Worm (Caenorhabditis elegans) whole organism, young adult: ENCODE measurements around the gene sart-3.
A peak's percentile ranks its signal among the peaks of the same experiment; 100 is the strongest.

Experiments used
- K12H6.12 ChIP-seq: fragments of 200-800 bp; sonication (Bioruptor generic); optimal IDR thresholded peaks from 2 replicates; lab custom pipeline; 2018; ENCODE audit warnings: mild to moderate bottlenecking, missing genetic modification characterization, missing compliant biosample characterization
- attf-5 ChIP-seq: fragments of 200-800 bp; sonication (Bioruptor generic); optimal IDR thresholded peaks from 2 replicates; lab custom pipeline; 2018; ENCODE audit warnings: mild to moderate bottlenecking, missing genetic modification characterization, missing compliant biosample characterization
- bed-2 ChIP-seq: fragments of 200-800 bp; sonication (Bioruptor generic); IDR thresholded peaks from 2 replicates; pipeline ENCODE4 v1.3.6; 2022; ENCODE audit warnings: missing genetic modification reagents, missing genetic modification characterization, missing compliant biosample characterization
- ccch-3 ChIP-seq: fragments of 200-800 bp; sonication (Bioruptor generic); optimal IDR thresholded peaks from 2 replicates; lab custom pipeline; 2018; ENCODE audit warnings: mild to moderate bottlenecking, missing genetic modification characterization, missing compliant biosample characterization
- cebp-1 ChIP-seq, 2 experiments: fragments of 200-800 bp in 1 of 2; sonication (Bioruptor generic) in 1 of 2; sonication (generic microtip) in 1 of 2; IDR thresholded peaks in 1 of 2; optimal IDR thresholded peaks in 1 of 2; 2 replicates each; pipeline versions ENCODE4 v1.3.6 to Lab custom; 2017 to 2022; ENCODE audit warnings: missing compliant biosample characterization in 2 of 2, missing genetic modification characterization in 2 of 2, mild to moderate bottlenecking in 1 of 2, missing genetic modification reagents in 1 of 2, moderate library complexity in 1 of 2
- cebp-2 ChIP-seq: fragments of 200-800 bp; sonication (Bioruptor generic); IDR thresholded peaks from 2 replicates; pipeline ENCODE4 v1.3.6; 2022; ENCODE audit warnings: missing genetic modification characterization, missing compliant biosample characterization
- ceh-27 ChIP-seq: fragments of 200-800 bp; sonication (Bioruptor generic); optimal IDR thresholded peaks from 2 replicates; lab custom pipeline; 2018; ENCODE audit warnings: mild to moderate bottlenecking, missing genetic modification characterization, moderate library complexity, missing compliant biosample characterization
- egl-18 ChIP-seq: fragments of 200-800 bp; sonication (Bioruptor generic); IDR thresholded peaks from 2 replicates; pipeline ENCODE4 v1.3.6; 2022; ENCODE audit warnings: missing genetic modification reagents, missing genetic modification characterization, missing compliant biosample characterization
- ekl-4 ChIP-seq: fragments of 200-800 bp; sonication (Bioruptor generic); IDR thresholded peaks from 2 replicates; pipeline ENCODE4 v1.3.6; 2022; ENCODE audit warnings: missing genetic modification reagents, missing genetic modification characterization, missing compliant biosample characterization
- ets-4 ChIP-seq: fragments of 200-800 bp; sonication (Bioruptor generic); optimal IDR thresholded peaks from 2 replicates; lab custom pipeline; 2018; ENCODE audit warnings: mild to moderate bottlenecking, missing genetic modification characterization, missing compliant biosample characterization
- fkh-3 ChIP-seq: sonication (generic microtip); optimal IDR thresholded peaks from 2 replicates; lab custom pipeline; 2016; ENCODE audit warnings: mild to moderate bottlenecking, missing genetic modification characterization, missing compliant biosample characterization
- gei-17 ChIP-seq: fragments of 200-800 bp; sonication (Bioruptor generic); optimal IDR thresholded peaks from 2 replicates; lab custom pipeline; 2018; ENCODE audit warnings: mild to moderate bottlenecking, missing genetic modification characterization, missing compliant biosample characterization
- hlh-12 ChIP-seq: sonication (generic microtip); optimal IDR thresholded peaks from 2 replicates; lab custom pipeline; 2016; ENCODE audit warnings: missing genetic modification characterization, missing compliant biosample characterization
- hlh-26 ChIP-seq: fragments of 200-800 bp; sonication (Bioruptor generic); conservative IDR thresholded peaks from 2 replicates; pipeline ENCODE4 v1.3.6; 2022; ENCODE audit warnings: missing genetic modification reagents, missing genetic modification characterization, missing compliant biosample characterization
- hmg-1.2 ChIP-seq: fragments of 200-800 bp; sonication (Bioruptor generic); IDR thresholded peaks from 2 replicates; pipeline ENCODE4 v1.3.6; 2022; ENCODE audit warnings: missing genetic modification reagents, missing genetic modification characterization, missing compliant biosample characterization
- hmg-20 ChIP-seq: fragments of 200-800 bp; sonication (Bioruptor generic); IDR thresholded peaks from 2 replicates; pipeline ENCODE4 v1.3.6; 2022; ENCODE audit warnings: missing genetic modification reagents, missing genetic modification characterization, missing compliant biosample characterization
- let-607 ChIP-seq, 2 experiments: fragments of 200-800 bp in 1 of 2; sonication (Bioruptor generic) in 1 of 2; sonication (generic microtip) in 1 of 2; optimal IDR thresholded peaks; 2 replicates each; lab custom pipeline; 2016 to 2018; ENCODE audit warnings: mild to moderate bottlenecking in 2 of 2, missing compliant biosample characterization in 2 of 2, missing genetic modification characterization in 2 of 2, moderate library complexity in 2 of 2, missing genotype in 1 of 2
- lin-26 ChIP-seq: fragments of 200-800 bp; sonication (Bioruptor generic); IDR thresholded peaks from 2 replicates; pipeline ENCODE4 v1.3.6; 2022; ENCODE audit warnings: missing genetic modification reagents, missing genetic modification characterization, missing compliant biosample characterization
- lin-35 ChIP-seq, 3 experiments: fragments of 150-350 bp in 2 of 3; sonication (generic microtip) in 1 of 3; optimal IDR thresholded peaks; 2 replicates each; lab custom pipeline; 2014 to 2018; ENCODE audit warnings: missing biosample characterization in 3 of 3, missing genetic modification characterization in 3 of 3, missing genetic modification reagents in 3 of 3
- lin-40 ChIP-seq: sonication (generic microtip); optimal IDR thresholded peaks from 2 replicates; lab custom pipeline; 2016; ENCODE audit warnings: missing genetic modification characterization, mild to moderate bottlenecking, missing compliant biosample characterization, missing genotype, missing genetic modification reagents
- madf-3 ChIP-seq: fragments of 200-800 bp; sonication (Bioruptor generic); IDR thresholded peaks from 2 replicates; pipeline ENCODE4 v1.3.6; 2022; ENCODE audit warnings: missing genetic modification reagents, missing genetic modification characterization, missing compliant biosample characterization
- mcd-1 ChIP-seq: fragments of 200-800 bp; sonication (Bioruptor generic); IDR thresholded peaks from 2 replicates; pipeline ENCODE4 v1.3.6; 2022; ENCODE audit warnings: missing genetic modification reagents, missing genetic modification characterization, missing compliant biosample characterization
- mel-28 ChIP-seq: sonication (generic microtip); optimal IDR thresholded peaks from 2 replicates; lab custom pipeline; 2016; ENCODE audit warnings: borderline replicate concordance, mild to moderate bottlenecking, missing genetic modification characterization, missing compliant biosample characterization
- nhr-179 ChIP-seq: sonication (generic microtip); optimal IDR thresholded peaks from 2 replicates; lab custom pipeline; 2016; ENCODE audit warnings: mild to moderate bottlenecking, missing genetic modification characterization, missing compliant biosample characterization
- nhr-80 ChIP-seq: sonication (generic microtip); optimal IDR thresholded peaks from 2 replicates; lab custom pipeline; 2016; ENCODE audit warnings: missing genetic modification characterization, missing compliant biosample characterization
- rpc-1 ChIP-seq, 2 experiments: fragments of 150-350 bp in 1 of 2; sonication (generic microtip) in 1 of 2; optimal IDR thresholded peaks; 2 replicates each; lab custom pipeline; 2014 to 2018; ENCODE audit warnings: missing biosample characterization in 1 of 2, missing genetic modification characterization in 1 of 2, missing genetic modification reagents in 1 of 2, missing genotype in 1 of 2
- sptf-2 ChIP-seq: fragments of 200-800 bp; sonication (Bioruptor generic); optimal IDR thresholded peaks from 2 replicates; lab custom pipeline; 2018; ENCODE audit warnings: mild to moderate bottlenecking, missing genetic modification characterization, missing compliant biosample characterization
- tbp1 ChIP-seq: fragments of 200-800 bp; sonication (Bioruptor generic); optimal IDR thresholded peaks from 2 replicates; lab custom pipeline; 2018; ENCODE audit warnings: mild to moderate bottlenecking, missing genetic modification characterization, missing compliant biosample characterization
- zfh-2 ChIP-seq: fragments of 200-800 bp; sonication (Bioruptor generic); conservative IDR thresholded peaks from 2 replicates; pipeline ENCODE4 v1.3.6; 2022; ENCODE audit warnings: missing genetic modification reagents, missing genetic modification characterization, missing compliant biosample characterization
- ztf-18 ChIP-seq: sonication (generic microtip); optimal IDR thresholded peaks from 2 replicates; lab custom pipeline; 2016; ENCODE audit warnings: missing genotype, mild to moderate bottlenecking, missing genetic modification characterization, missing compliant biosample characterization
- ztf-26 ChIP-seq: sonication (generic microtip); optimal IDR thresholded peaks from 2 replicates; lab custom pipeline; 2017; ENCODE audit warnings: missing genetic modification characterization, missing compliant biosample characterization
- ztf-28 ChIP-seq: fragments of 200-800 bp; sonication (Bioruptor generic); IDR thresholded peaks from 2 replicates; pipeline ENCODE4 v1.3.6; 2022; ENCODE audit warnings: missing genetic modification reagents, missing genetic modification characterization, missing compliant biosample characterization
- ztf-3 ChIP-seq: fragments of 200-800 bp; sonication (Bioruptor generic); optimal IDR thresholded peaks from 2 replicates; lab custom pipeline; 2018; ENCODE audit warnings: mild to moderate bottlenecking, missing genetic modification characterization, missing compliant biosample characterization

Gene sart-3

DNA sequence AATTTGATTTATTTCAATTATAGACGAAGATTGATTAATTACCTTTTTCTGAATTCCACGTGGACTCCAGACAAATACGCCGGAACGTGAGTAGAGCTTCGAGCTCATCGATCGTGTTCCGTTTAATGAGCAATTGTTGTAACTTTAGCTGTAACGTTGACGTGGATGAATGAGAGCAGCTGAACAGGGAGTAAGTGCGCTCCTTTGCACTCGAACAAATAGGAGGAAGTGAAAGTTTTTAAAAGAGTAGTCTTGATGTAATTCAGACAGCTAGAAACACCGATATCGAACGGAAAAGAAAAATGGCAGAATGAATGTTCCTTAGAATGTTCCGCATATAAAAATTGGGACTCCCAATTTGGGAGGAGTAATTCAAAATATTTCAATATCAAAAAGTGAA lies 38.9 kb upstream of the sart-3 start, which contains the start of gene sec-31:
TSS of gene sec-31 (minus strand) at position 148 of the 400 bp plus-strand sequence.
- TF ChIP-seq ztf-18 (tag; lab: Kevin White, UChicago) (no peak), ccch-3 (GFP tag; lab: Kevin White, UChicago) (no peak), let-607 (tag; optimal IDR thresholded peaks at IDR 0.05; lab: Kevin White, UChicago) (peak in 1 of 2 experiments; percentile 29), mcd-1 (peak; percentile 37)

DNA sequence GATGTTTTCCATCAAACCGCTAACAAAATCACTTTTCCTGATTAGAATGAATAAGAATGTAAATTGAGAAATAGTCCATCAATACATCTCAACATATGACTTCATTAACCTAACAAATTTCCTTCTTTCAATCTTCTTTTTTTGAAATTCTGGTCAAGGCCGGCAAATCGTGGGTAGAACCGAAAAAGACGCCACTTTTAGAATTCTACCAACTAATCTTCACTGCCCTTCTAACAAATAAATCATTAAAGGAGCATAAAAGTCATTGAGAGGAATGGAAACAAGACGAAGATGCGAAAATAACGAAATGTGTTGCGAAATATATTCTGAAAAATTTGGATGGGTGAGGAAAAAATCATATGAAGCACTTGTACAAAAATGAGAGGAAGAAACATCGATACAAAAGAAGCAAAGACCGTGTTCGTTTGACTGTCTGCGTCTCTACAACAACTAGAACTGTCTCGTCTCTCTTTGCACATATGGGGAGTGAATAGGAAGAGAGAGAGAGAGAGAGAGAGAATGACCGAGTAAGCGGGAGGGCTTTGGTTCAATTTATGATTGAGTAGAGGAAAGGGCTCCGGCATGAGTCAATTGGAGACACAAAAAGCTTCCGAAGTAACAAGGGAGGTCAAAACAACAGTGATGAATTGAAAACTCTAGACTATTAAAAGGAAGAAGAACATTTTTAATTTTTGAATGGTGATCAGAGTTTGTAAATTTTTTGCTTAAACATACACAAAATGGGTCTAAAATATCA lies 31.2 kb upstream of the sart-3 start:
- peak; percentile 87 for TF ChIP-seq hmg-1.2 (GFP tag; lab: Robert Waterston, UW)
- TF ChIP-seq rpc-1 (optimal IDR thresholded peaks at IDR 0.05; lab: Kevin White, UChicago): no peak
- TF ChIP-seq rpc-1 (tag; optimal IDR thresholded peaks at IDR 0.05; lab: Kevin White, UChicago): no peak
- no peak for TF ChIP-seq zfh-2 (GFP tag; lab: Robert Waterston, UW)
- TF ChIP-seq nhr-80 (tag; lab: Kevin White, UChicago): peak; percentile 45
- TF ChIP-seq egl-18 (GFP tag; lab: Robert Waterston, UW): no peak
- TF ChIP-seq ets-4 (GFP tag; lab: Kevin White, UChicago): no peak
- TF ChIP-seq ceh-27 (GFP tag; lab: Kevin White, UChicago): no peak
- TF ChIP-seq attf-5 (GFP tag; lab: Kevin White, UChicago): peak; percentile 28
- TF ChIP-seq lin-35 (GFP tag; optimal IDR thresholded peaks at IDR 0.05; lab: Kevin White, UChicago): no peak
- TF ChIP-seq ekl-4 (GFP tag; lab: Robert Waterston, UW): no peak
- TF ChIP-seq hmg-20: no peak
- TF ChIP-seq madf-3 (GFP tag; lab: Robert Waterston, UW): no peak
- no peak for TF ChIP-seq cebp-2 (GFP tag; lab: Robert Waterston, UW)
- TF ChIP-seq cebp-1 (GFP tag; IDR thresholded peaks at IDR 0.05; lab: Robert Waterston, UW): peak; percentile 90
- peak; percentile 96 for TF ChIP-seq cebp-1 (tag; optimal IDR thresholded peaks at IDR 0.05; lab: Kevin White, UChicago)
- TF ChIP-seq, all 124 proteins: peak for 4

- TF ChIP-seq ztf-18 (tag; lab: Kevin White, UChicago): no peak
- TF ChIP-seq tbp1: no peak
- TF ChIP-seq lin-26: no peak
Observed at ce11 chrIV:11361409-11361808, 28.6 kb upstream of the sart-3 start, which contains the start of gene T01G1.4. T01G1.4 (minus strand) TSS chrIV:11361509.

ce11 chrIV:11359769-11360168 lies 27.0 kb upstream of the sart-3 start, which contains the start of gene klp-12:
klp-12 (minus strand) TSS chrIV:11359869.
- no peak for TF ChIP-seq tbp1
- no peak for TF ChIP-seq nhr-179 (tag; lab: Kevin White, UChicago)
- no peak for TF ChIP-seq ztf-18 (tag; lab: Kevin White, UChicago)
- TF ChIP-seq K12H6.12 (tag; lab: Kevin White, UChicago): no peak
- no peak for TF ChIP-seq fkh-3 (tag; lab: Kevin White, UChicago)
- TF ChIP-seq hlh-26: no peak
- TF ChIP-seq hlh-12 (tag; lab: Kevin White, UChicago): no peak
- no peak for TF ChIP-seq rpc-1 (optimal IDR thresholded peaks at IDR 0.05; lab: Kevin White, UChicago)
- TF ChIP-seq rpc-1 (tag; optimal IDR thresholded peaks at IDR 0.05; lab: Kevin White, UChicago): no peak
- TF ChIP-seq bed-2: no peak
- TF ChIP-seq ztf-3 (GFP tag; lab: Kevin White, UChicago): no peak
- no peak for TF ChIP-seq gei-17 (GFP tag; lab: Kevin White, UChicago)
- TF ChIP-seq ztf-26: no peak
- TF ChIP-seq sptf-2 (GFP tag; lab: Kevin White, UChicago): no peak
- no peak for TF ChIP-seq ztf-28 (GFP tag; lab: Robert Waterston, UW)
- TF ChIP-seq lin-40 (tag; lab: Kevin White, UChicago): no peak
- no peak for TF ChIP-seq mel-28 (tag; lab: Kevin White, UChicago)
